Worm (Caenorhabditis elegans) whole organism, L2 larva: Measurements from ENCODE around the gene C25E10.7.
"Not testable (repeated sequence)": the region's sequence is repeated elsewhere in the genome, so short reads cannot be mapped to it uniquely, and the experiment has no call there.

ENCODE experiments used
- R02D3.7 ChIP-seq: fragments of 150-350 bp; optimal IDR thresholded peaks from 2 replicates; lab custom pipeline; 2014; ENCODE audit warnings: missing biosample characterization, missing genetic modification characterization
- ama-1 ChIP-seq: fragments of 150-350 bp; optimal IDR thresholded peaks from 2 replicates; lab custom pipeline; 2018; ENCODE audit warnings: inconsistent platforms
- elt-1 ChIP-seq: fragments of 150-350 bp; optimal IDR thresholded peaks from 2 replicates; lab custom pipeline; 2014; ENCODE audit warnings: missing biosample characterization, missing genetic modification characterization
- nhr-11 ChIP-seq: fragments of 150-350 bp; optimal IDR thresholded peaks from 2 replicates; lab custom pipeline; 2014; ENCODE audit warnings: missing biosample characterization, missing genetic modification characterization
- skn-1 ChIP-seq: sonication (generic microtip); optimal IDR thresholded peaks from 2 replicates; lab custom pipeline; 2017; ENCODE audit warnings: missing biosample characterization, missing genetic modification characterization

DNA sequence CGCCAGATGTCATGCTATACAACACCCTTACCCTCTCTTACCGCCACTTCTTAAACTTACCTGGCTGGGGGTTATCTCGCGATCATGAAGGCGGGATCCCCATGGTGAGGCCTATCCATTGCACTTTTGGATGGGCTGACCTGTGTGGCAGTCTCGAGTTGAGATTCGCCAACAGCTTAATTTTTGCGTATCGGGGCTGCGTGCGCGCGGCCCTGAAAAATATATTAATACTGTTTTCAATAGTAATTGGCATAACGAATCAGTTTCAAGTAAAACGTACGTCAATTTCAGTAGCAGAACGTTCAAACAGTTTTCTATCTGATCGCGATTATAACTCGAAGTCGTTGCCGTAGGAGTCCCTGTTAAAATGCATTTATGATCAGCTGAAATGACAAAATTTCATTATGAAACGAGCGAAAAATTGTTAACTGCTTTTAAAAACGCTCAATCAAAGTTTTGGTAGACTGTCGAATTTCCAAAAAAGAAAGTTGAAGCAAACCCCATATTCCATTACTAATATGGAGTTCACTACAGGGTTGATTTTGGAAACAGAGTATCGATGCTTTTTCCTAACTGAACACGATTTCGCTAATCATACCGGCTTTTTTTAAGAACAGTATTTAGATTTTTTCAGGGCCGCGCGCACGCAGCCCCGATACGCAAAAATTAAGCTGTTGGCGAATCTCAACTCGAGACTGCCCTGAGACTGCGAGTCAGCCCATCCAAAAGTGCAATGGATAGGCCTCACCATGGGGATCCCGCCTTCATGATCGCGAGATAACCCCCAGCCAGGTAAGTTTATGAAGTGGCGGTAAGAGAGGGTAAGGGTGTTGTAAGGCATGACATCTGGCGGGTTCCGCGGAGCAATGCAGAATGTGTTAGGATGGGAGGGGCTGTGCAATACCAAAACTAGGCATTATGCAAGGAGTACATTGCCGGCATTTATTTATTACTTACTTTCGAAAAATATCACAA lies 40.1 kb upstream of the C25E10.7 start:
- TF ChIP-seq skn-1 (tag; lab: Kevin White, UChicago); elt-1 (tag; lab: Kevin White, UChicago); R02D3.7 (tag; lab: Kevin White, UChicago); nhr-11; ama-1 (lab: Kevin White, UChicago): not testable (repeated sequence)
